Worm (Caenorhabditis elegans): ENCODE data around the gene famh-136.
A peak's percentile ranks its signal among the peaks of the same experiment; 100 is the strongest.

Gene famh-136

DNA sequence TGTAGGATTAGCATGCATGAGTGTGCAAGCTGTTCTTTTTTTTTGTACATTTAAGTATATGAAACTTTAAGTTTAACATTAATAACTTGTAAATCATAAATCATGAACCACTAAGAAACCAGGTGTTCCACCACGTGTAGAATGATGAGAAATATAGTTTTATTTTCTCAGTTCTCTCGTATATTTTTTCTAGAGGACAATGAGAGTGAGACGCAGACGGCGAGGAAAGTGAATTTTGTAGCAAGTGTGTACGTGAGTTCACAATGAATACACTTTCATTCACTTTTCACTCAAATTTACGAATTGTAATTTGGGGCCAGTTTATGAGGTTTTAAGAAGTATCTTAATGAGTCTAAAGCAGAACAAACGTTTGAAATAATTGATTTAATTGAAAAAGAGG, 39.0 kb downstream of the famh-136 start:
- TF ChIP-seq him-1 (tag; optimal IDR thresholded peaks at IDR 0.05): no peak
- TF ChIP-seq W03F9.2 (tag; optimal IDR thresholded peaks at IDR 0.05): no peak
- no peak for TF ChIP-seq dao-5 (tag; optimal IDR thresholded peaks at IDR 0.05)

DNA sequence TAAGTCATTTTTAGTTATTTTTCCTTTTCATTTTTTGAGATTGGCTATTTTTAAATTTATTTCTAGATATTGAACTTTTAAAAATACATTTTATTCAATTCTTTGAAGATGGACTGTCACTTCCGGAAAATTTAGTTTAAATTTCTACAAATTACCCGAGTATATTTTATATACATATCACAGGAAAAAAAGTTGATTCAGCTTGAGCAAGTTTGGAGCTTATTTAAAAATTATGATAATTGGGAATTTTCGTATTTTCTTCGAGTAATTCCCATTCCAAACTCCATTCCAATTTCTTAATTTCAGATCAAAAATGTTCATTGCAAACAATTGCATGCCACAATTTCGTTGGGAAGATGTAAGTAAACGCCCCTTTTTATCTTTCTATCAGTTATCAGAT, 42.2 kb downstream of the famh-136 start, which contains the start of gene arrd-15:
Gene arrd-15 (plus strand): TSS at position 301 of the 400 bp plus-strand sequence.
- TF ChIP-seq dao-5 (tag; optimal IDR thresholded peaks at IDR 0.05) (no peak), him-1 (tag; optimal IDR thresholded peaks at IDR 0.05) (no peak), W03F9.2 (tag; optimal IDR thresholded peaks at IDR 0.05) (no peak)

DNA sequence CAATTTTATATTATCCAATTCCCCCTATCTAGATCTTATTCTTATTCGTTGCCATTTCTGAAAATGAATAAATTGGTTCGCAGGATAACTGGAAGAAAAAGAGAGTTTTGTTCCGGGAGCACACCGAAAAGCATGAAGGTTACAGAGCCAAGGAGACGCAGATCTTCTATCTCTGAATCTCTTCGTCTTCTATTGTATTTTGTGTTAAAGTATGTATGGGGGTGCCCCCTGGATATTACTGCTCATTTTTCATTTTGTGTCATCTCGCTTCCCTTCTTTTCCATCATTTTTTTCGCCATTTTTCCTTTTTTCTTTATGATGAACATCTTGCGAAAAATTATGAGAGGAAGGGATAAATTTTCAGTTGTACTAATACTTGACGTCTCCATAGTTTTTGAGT, 46.1 kb downstream of the famh-136 start:
- TF ChIP-seq him-1 (tag; optimal IDR thresholded peaks at IDR 0.05) (no peak), dao-5 (tag; optimal IDR thresholded peaks at IDR 0.05) (no peak), W03F9.2 (tag; optimal IDR thresholded peaks at IDR 0.05) (no peak)

DNA sequence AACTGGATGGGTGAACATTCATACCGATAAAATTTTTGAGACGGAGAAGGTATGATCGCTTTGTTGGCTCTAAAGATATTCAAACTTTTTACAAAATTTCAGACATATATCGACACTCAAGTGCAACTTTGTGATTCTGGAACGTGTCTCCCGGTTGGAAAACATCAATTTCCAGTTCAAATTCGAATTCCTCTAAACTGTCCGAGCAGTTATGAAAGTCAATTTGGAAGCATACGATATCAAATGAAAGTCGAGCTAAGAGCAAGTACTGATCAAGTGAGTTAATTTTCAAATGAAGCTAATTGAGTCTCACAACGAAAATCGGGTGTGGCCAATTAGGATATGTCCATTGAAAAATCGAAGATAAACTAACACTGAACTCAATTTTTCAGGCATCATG, 46.8 kb downstream of the famh-136 start:
- TF ChIP-seq him-1 (tag; optimal IDR thresholded peaks at IDR 0.05): no peak
- TF ChIP-seq W03F9.2 (tag; optimal IDR thresholded peaks at IDR 0.05): no peak
- no peak for TF ChIP-seq dao-5 (tag; optimal IDR thresholded peaks at IDR 0.05)

DNA sequence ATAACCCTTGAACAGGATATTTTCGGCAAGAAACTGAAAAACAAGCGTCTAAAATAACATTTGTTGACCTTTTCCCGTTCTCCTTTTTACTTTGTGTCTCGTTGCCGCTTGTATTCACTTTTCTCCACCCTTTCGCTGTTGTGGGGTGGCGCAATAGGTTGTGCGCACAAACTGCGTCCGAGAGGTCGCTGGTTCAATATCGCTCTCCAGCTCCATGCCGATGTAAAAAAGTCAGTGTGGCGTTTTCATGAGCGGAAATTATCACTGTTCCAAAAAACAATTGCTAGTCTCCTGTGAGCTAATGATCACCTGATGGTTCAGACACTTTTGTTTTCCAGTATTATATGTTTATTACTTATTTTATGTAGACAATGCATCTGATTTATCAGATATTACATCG, 50.0 kb downstream of the famh-136 start:
- TF ChIP-seq him-1 (tag; optimal IDR thresholded peaks at IDR 0.05) (peak; percentile 92), dao-5 (tag; optimal IDR thresholded peaks at IDR 0.05) (peak; percentile 4), W03F9.2 (tag; optimal IDR thresholded peaks at IDR 0.05) (peak; percentile 31)
